Worm (Caenorhabditis elegans): ENCODE results near the gene F13E9.5.

DNA sequence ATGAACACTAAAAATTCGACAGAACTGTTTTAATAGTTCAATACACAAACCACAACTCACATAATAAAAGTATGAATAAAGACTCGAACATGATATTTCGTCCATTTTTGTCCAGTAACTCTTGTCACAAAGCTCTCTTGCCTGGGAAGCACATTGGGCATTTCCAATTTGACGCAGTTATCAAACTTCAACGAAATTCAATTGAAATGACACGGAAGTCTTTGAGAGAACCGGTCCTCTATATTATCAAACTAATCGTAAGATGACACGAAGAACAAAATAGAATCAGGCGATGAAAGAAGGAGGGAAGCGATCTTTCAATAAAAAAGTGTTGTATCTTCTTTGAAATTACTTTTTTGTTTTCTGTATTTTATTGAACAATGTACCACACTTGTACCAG, 29.1 kb downstream of the F13E9.5 start, which contains the start of gene T11G6.3:
- TF ChIP-seq unc-39 (tag; optimal IDR thresholded peaks at IDR 0.05) (no peak), alr-1 (tag; optimal IDR thresholded peaks at IDR 0.05) (no peak), elt-3 (tag; optimal IDR thresholded peaks at IDR 0.05) (no peak), skn-1 (tag; optimal IDR thresholded peaks at IDR 0.05) (no peak), unc-62 (GFP tag; optimal IDR thresholded peaks at IDR 0.05) (no peak), dmd-4 (tag; optimal IDR thresholded peaks at IDR 0.05) (no peak), R02D3.7 (tag; optimal IDR thresholded peaks at IDR 0.05) (no peak), nhr-237 (tag; optimal IDR thresholded peaks at IDR 0.05) (no peak), F13H6.1 (tag; optimal IDR thresholded peaks at IDR 0.05) (no peak), ama-1 (optimal IDR thresholded peaks at IDR 0.05) (no peak), nhr-21 (tag; optimal IDR thresholded peaks at IDR 0.05) (no peak), ceh-82 (tag; optimal IDR thresholded peaks at IDR 0.05) (no peak), fos-1 (tag; optimal IDR thresholded peaks at IDR 0.05) (no peak), nhr-11 (tag; optimal IDR thresholded peaks at IDR 0.05) (no peak)
